Fruit fly (Drosophila melanogaster): ENCODE measurements around the gene Dysb.

DNA sequence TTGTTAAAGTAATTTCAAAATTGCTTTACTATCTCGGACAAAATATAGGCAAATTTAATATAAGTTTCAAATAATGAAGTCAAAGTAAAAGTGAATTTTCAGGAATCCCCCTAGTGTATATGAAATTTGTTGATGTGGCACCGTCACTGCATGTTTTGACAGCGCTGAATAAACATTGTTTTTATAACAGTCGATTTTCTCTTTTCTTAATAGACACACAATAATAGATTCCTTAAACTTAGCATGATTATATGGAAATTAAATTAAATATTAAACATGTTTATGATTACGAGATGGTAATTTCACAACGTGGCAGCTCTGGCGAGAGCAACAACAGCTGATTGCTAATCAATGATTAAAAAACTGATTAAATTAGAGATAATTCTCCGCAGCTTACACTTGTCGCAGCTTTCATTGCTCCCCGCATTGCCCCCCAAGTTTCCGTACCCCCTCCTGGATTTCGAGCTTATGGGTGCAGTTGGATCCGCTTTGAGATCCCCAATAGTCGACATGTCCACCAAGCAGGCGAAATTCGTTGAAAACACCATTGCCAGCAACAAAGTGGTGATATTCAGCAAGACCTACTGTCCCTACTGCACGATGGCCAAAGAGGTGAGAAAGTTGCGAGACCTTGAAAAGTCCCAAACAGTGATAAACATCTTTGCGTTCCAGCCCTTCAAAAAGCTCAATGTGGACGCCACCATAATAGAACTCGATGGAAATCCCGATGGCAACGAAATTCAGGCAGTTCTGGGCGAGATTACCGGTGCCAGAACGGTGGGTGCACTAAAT lies 1.7 kb downstream of the Dysb start, which contains the start of gene Grx1:
- TF ChIP-seq CG8478 (optimal IDR thresholded peaks at IDR 0.05) (no peak), CTCF (optimal IDR thresholded peaks at IDR 0.05) (no peak)
